Fruit fly (Drosophila melanogaster) whole organism, embryonic: Measurements from ENCODE around the gene fd96Ca.
A peak's percentile ranks its signal among the peaks of the same experiment; 100 is the strongest.

Experiments used
- B-H1 ChIP-seq: fragments of 200-800 bp; sonication (Bioruptor generic); IDR thresholded peaks from 3 replicates; pipeline ENCODE4 v1.3.6; 2022; ENCODE audit warnings: missing biosample characterization, missing genetic modification characterization
- Bdp1 ChIP-seq: fragments of 200-800 bp; sonication (Bioruptor generic); optimal IDR thresholded peaks from 3 replicates; lab custom pipeline; 2016; ENCODE audit warnings: missing biosample characterization, missing genetic modification characterization
- C15 ChIP-seq: fragments of 200-800 bp; sonication (Bioruptor generic); IDR thresholded peaks from 3 replicates; pipeline ENCODE4 v1.3.6; 2022; ENCODE audit warnings: missing biosample characterization, missing genetic modification characterization
- CG13775 ChIP-seq: fragments of 200-800 bp; sonication (Bioruptor generic); optimal IDR thresholded peaks from 3 replicates; lab custom pipeline; 2017; ENCODE audit warnings: missing biosample characterization, mild to moderate bottlenecking, missing genetic modification characterization
- CG2116 ChIP-seq: fragments of 200-800 bp; sonication (Bioruptor generic); optimal IDR thresholded peaks from 3 replicates; lab custom pipeline; 2018; ENCODE audit warnings: missing biosample characterization, mild to moderate bottlenecking, missing genetic modification characterization
- CG2875 ChIP-seq: fragments of 200-800 bp; sonication (Bioruptor generic); optimal IDR thresholded peaks from 2 replicates; lab custom pipeline; 2017; ENCODE audit warnings: missing biosample characterization, mild to moderate bottlenecking, missing genetic modification characterization, missing genetic modification reagents
- CG33213 ChIP-seq: fragments of 200-800 bp; sonication (Bioruptor generic); optimal IDR thresholded peaks from 3 replicates; lab custom pipeline; 2016; ENCODE audit warnings: missing biosample characterization, missing genetic modification characterization
- CG4282 ChIP-seq: fragments of 200-800 bp; sonication (Bioruptor generic); optimal IDR thresholded peaks from 2 replicates; lab custom pipeline; 2016; ENCODE audit warnings: missing biosample characterization, missing genetic modification characterization
- CG6683 ChIP-seq: fragments of 200-800 bp; sonication (Bioruptor generic); optimal IDR thresholded peaks from 2 replicates; lab custom pipeline; 2017; ENCODE audit warnings: missing biosample characterization, mild to moderate bottlenecking, missing genetic modification characterization, missing genetic modification reagents
- CG9609 ChIP-seq: fragments of 200-800 bp; sonication (Bioruptor generic); optimal IDR thresholded peaks from 3 replicates; lab custom pipeline; 2016; ENCODE audit warnings: missing biosample characterization, missing genetic modification characterization
- Dbx ChIP-seq: fragments of 200-800 bp; sonication (Bioruptor generic); IDR thresholded peaks from 3 replicates; pipeline ENCODE4 v1.3.6; 2022; ENCODE audit warnings: missing biosample characterization, missing genetic modification characterization
- Ets97D ChIP-seq: fragments of 200-800 bp; sonication (Bioruptor generic); optimal IDR thresholded peaks from 3 replicates; lab custom pipeline; 2016; ENCODE audit warnings: missing biosample characterization, missing genetic modification characterization
- MBD-R2 ChIP-seq: fragments of 200-800 bp; sonication (Bioruptor generic); IDR thresholded peaks from 2 replicates; pipeline ENCODE4 v1.3.6; 2022; ENCODE audit warnings: missing biosample characterization, missing genetic modification characterization
- Neu2 ChIP-seq: fragments of 200-800 bp; sonication (Bioruptor generic); optimal IDR thresholded peaks from 3 replicates; lab custom pipeline; 2016; ENCODE audit warnings: missing biosample characterization, missing genetic modification characterization, borderline replicate concordance
- Tbp ChIP-seq: fragments of >200 bp; optimal IDR thresholded peaks from 2 replicates; lab custom pipeline; 2018; ENCODE audit warnings: missing biosample characterization, missing genetic modification characterization
- Trl ChIP-seq, 3 experiments: fragments of >200 bp in 2 of 3; fragments of 200-800 bp in 1 of 3; sonication (Bioruptor generic) in 1 of 3; optimal IDR thresholded peaks; 2 replicates in 1 of 3; 3 replicates in 2 of 3; lab custom pipeline; 2016 to 2017; ENCODE audit warnings: missing biosample characterization in 1 of 3, missing genetic modification characterization in 1 of 3
- ash1 ChIP-seq: fragments of 200-800 bp; sonication (Bioruptor generic); optimal IDR thresholded peaks from 2 replicates; lab custom pipeline; 2018; ENCODE audit warnings: missing biosample characterization, mild to moderate bottlenecking, missing genetic modification characterization
- caup ChIP-seq: fragments of 200-800 bp; sonication (Bioruptor generic); optimal IDR thresholded peaks from 3 replicates; lab custom pipeline; 2017; ENCODE audit warnings: missing biosample characterization, mild to moderate bottlenecking, missing genetic modification characterization, moderate library complexity; ENCODE audit not compliant: severe bottlenecking
- ewg ChIP-seq: fragments of 200-800 bp; sonication (Bioruptor generic); optimal IDR thresholded peaks from 3 replicates; lab custom pipeline; 2017; ENCODE audit warnings: mild to moderate bottlenecking, missing biosample characterization, missing genetic modification reagents, missing genetic modification characterization
- inv ChIP-seq: fragments of 200-800 bp; sonication (Bioruptor generic); IDR thresholded peaks from 2 replicates; pipeline ENCODE4 v1.3.6; 2022; ENCODE audit warnings: missing biosample characterization, missing genetic modification characterization; ENCODE audit not compliant: partially characterized antibody
- mld ChIP-seq: fragments of 200-800 bp; sonication (Bioruptor generic); IDR thresholded peaks from 3 replicates; pipeline ENCODE4 v1.3.6; 2022; ENCODE audit warnings: missing biosample characterization, missing genetic modification characterization; ENCODE audit not compliant: partially characterized antibody
- onecut ChIP-seq: fragments of 200-800 bp; sonication (Bioruptor generic); IDR thresholded peaks from 2 replicates; pipeline ENCODE4 v1.3.6; 2022; ENCODE audit warnings: missing biosample characterization, missing genetic modification characterization
- unc-4 ChIP-seq: fragments of 200-800 bp; sonication (Bioruptor generic); IDR thresholded peaks from 2 replicates; pipeline ENCODE4 v1.3.6; 2022; ENCODE audit warnings: missing biosample characterization, missing genetic modification characterization; ENCODE audit not compliant: partially characterized antibody
- z ChIP-seq: fragments of 200-800 bp; sonication (Bioruptor generic); IDR thresholded peaks from 3 replicates; pipeline ENCODE4 v1.3.6; 2022; ENCODE audit warnings: missing biosample characterization, missing genetic modification characterization

The fd96Ca gene

DNA sequence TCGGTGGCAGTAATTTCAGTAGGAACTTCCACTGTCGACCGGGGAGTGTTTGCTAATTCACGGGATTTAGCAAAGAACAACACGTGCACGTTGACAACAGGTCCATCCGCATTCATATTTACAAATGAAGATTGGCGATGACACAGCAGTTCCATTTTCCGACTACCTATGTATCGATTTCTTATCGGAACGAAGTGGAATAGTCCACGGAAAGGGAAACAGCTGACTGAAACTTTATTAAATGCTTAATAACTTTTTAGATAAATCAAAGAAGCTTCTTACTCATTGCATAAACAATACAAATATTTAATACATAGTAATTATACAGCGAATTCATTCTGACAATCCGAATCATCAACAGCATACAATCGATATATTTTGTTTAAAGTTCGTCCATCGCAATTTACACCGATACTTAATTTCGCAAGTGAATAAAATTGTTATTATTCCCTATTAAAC, 44.8 kb downstream of the fd96Ca start, which contains the start of the genes Mocs2A, Mocs2B and Clbn (continued):
- TF ChIP-seq mld (no peak), CG2875 (GFP tag; lab: Kevin White, UChicago) (no peak), ash1 (no peak), C15 (GFP tag; lab: Robert Waterston, UW) (no peak), CG13775 (no peak), MBD-R2 (no peak; the same call in 1 of the 2 replicates), inv (peak; percentile 73), Trl (optimal IDR thresholded peaks at IDR 0.05; lab: Kevin White, UChicago) (no peak), Trl (GFP tag; optimal IDR thresholded peaks at IDR 0.05; lab: Kevin White, UChicago) (no peak), Ets97D (GFP tag; lab: Kevin White, UChicago) (peak; percentile 38), B-H1 (GFP tag; lab: Robert Waterston, UW) (no peak), caup (GFP tag; lab: Kevin White, UChicago) (no peak), CG4282 (GFP tag; lab: Kevin White, UChicago) (no peak), Tbp (GFP tag; lab: Kevin White, UChicago) (no peak), Neu2 (no peak), z (GFP tag; lab: Robert Waterston, UW) (no peak), CG33213 (GFP tag; lab: Kevin White, UChicago) (no peak), Bdp1 (GFP tag; lab: Kevin White, UChicago) (no peak), CG6683 (no peak), CG9609 (no peak), Dbx (GFP tag; lab: Robert Waterston, UW) (no peak), CG2116 (GFP tag; lab: Kevin White, UChicago) (peak; percentile 53)
- TF ChIP-seq, all 482 proteins: peak for 61

DNA sequence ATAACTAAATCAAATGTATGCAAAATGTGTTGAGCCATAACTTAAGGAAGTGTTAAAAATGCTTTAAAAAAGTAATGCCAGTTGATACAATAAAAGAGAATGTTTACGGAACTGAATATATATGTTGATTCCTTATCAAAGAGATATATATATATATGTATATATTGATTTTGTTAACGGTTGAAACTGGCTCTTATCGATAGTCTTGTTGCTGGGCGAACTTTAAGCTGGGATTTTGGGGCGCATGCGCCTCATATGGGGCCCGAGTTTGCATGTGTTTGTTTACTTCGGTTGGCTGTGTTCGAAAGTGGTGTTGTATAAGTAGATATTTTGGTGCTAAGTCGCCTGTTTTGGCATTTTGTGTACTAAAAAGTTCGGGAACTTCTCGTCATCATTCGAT, 48.6 kb downstream of the fd96Ca start, which contains the start of gene Bili:
Bili (plus strand) TSS at position 265 of the 400 bp plus-strand sequence.
- peak; percentile 69 for TF ChIP-seq ewg (GFP tag; lab: Kevin White, UChicago)
- peak; percentile 24 for TF ChIP-seq CG2116 (GFP tag; lab: Kevin White, UChicago)
- TF ChIP-seq unc-4 (GFP tag; lab: Robert Waterston, UW): peak; percentile 42; the same call in 1 of the 2 replicates
- TF ChIP-seq onecut: peak; percentile 89
